Fruit fly (Drosophila melanogaster): ENCODE measurements around the gene Set8.

Set8 gene

dm6 chr3R:14361741-14362232 lies 45.9 kb downstream of the Set8 start, which contains the start of gene Dnaaf5:
Gene Dnaaf5, minus strand, starts transcription at chr3R:14361786.
- peak; percentile 29; the same call in 1 of the 3 replicates for TF ChIP-seq CG4496 (GFP tag; IDR thresholded peaks at IDR 0.05)
- TF ChIP-seq CG8159 (tag; optimal IDR thresholded peaks at IDR 0.05) = no peak
- no peak for TF ChIP-seq EcR (GFP tag; optimal IDR thresholded peaks at IDR 0.05)
- peak; percentile 9 for TF ChIP-seq Pif1A (GFP tag; optimal IDR thresholded peaks at IDR 0.05)
- TF ChIP-seq CG13204 (GFP tag; optimal IDR thresholded peaks at IDR 0.05) = no peak
- no peak for TF ChIP-seq Pif1B (GFP tag; optimal IDR thresholded peaks at IDR 0.05)
- TF ChIP-seq CG9948 (tag; optimal IDR thresholded peaks at IDR 0.05) = no peak
- TF ChIP-seq D1 (tag; optimal IDR thresholded peaks at IDR 0.05) = peak; percentile 20
- TF ChIP-seq CG10348 (GFP tag; IDR thresholded peaks at IDR 0.05) = no peak
- TF ChIP-seq Snoo (tag; optimal IDR thresholded peaks at IDR 0.05) = peak; percentile 17
- no peak for TF ChIP-seq gl (tag; optimal IDR thresholded peaks at IDR 0.05)
- no peak for TF ChIP-seq CG12605 (GFP tag; IDR thresholded peaks at IDR 0.05)
- TF ChIP-seq CG32121 (GFP tag; IDR thresholded peaks at IDR 0.05) = peak; percentile 10; the same call in 1 of the 2 replicates
- no peak for TF ChIP-seq Ets98B (GFP tag; IDR thresholded peaks at IDR 0.05)
- TF ChIP-seq CG17806 (tag; optimal IDR thresholded peaks at IDR 0.05) = no peak
- TF ChIP-seq CG15710 (tag; optimal IDR thresholded peaks at IDR 0.05) = no peak

- TF ChIP-seq CG13204 (GFP tag; optimal IDR thresholded peaks at IDR 0.05) (peak; percentile 73), CG15710 (tag; optimal IDR thresholded peaks at IDR 0.05) (no peak), EcR (GFP tag; optimal IDR thresholded peaks at IDR 0.05) (peak; percentile 64), D1 (tag; optimal IDR thresholded peaks at IDR 0.05) (no peak)
Measured at dm6 chr3R:14363172-14363571, 47.3 kb downstream of the Set8 start.

dm6 chr3R:14364156-14364555 lies 48.3 kb downstream of the Set8 start:
- TF ChIP-seq CG17806 (tag; optimal IDR thresholded peaks at IDR 0.05) = no peak
- TF ChIP-seq CG14655 (GFP tag; optimal IDR thresholded peaks at IDR 0.05) = no peak
- TF ChIP-seq Ets98B (GFP tag; IDR thresholded peaks at IDR 0.05) = no peak
- no peak for TF ChIP-seq rn (GFP tag; IDR thresholded peaks at IDR 0.05)
- no peak for TF ChIP-seq CG4496 (GFP tag; IDR thresholded peaks at IDR 0.05)
- no peak for TF ChIP-seq CG32121 (GFP tag; IDR thresholded peaks at IDR 0.05)
- no peak for TF ChIP-seq CG12605 (GFP tag; IDR thresholded peaks at IDR 0.05)
- TF ChIP-seq CG9948 (tag; optimal IDR thresholded peaks at IDR 0.05) = no peak
- no peak for TF ChIP-seq CG13204 (GFP tag; optimal IDR thresholded peaks at IDR 0.05)
- no peak for TF ChIP-seq CG15710 (tag; optimal IDR thresholded peaks at IDR 0.05)
- no peak for TF ChIP-seq D1 (tag; optimal IDR thresholded peaks at IDR 0.05)
- TF ChIP-seq Snoo (tag; optimal IDR thresholded peaks at IDR 0.05) = no peak
- no peak for TF ChIP-seq CG34367 (tag; optimal IDR thresholded peaks at IDR 0.05)
- no peak for TF ChIP-seq gl (tag; optimal IDR thresholded peaks at IDR 0.05)
- no peak for TF ChIP-seq CG8301 (tag; optimal IDR thresholded peaks at IDR 0.05)
- TF ChIP-seq EcR (GFP tag; optimal IDR thresholded peaks at IDR 0.05) = no peak
- TF ChIP-seq fd96Ca (GFP tag; IDR thresholded peaks at IDR 0.05) = no peak

- TF ChIP-seq D1 (tag; optimal IDR thresholded peaks at IDR 0.05) (no peak), CG32121 (GFP tag; IDR thresholded peaks at IDR 0.05) (no peak), CG15710 (tag; optimal IDR thresholded peaks at IDR 0.05) (no peak), CG10348 (GFP tag; IDR thresholded peaks at IDR 0.05) (no peak), EcR (GFP tag; optimal IDR thresholded peaks at IDR 0.05) (no peak), rn (GFP tag; IDR thresholded peaks at IDR 0.05) (no peak), Ets98B (GFP tag; IDR thresholded peaks at IDR 0.05) (no peak), Pif1B (GFP tag; optimal IDR thresholded peaks at IDR 0.05) (no peak), CG8159 (tag; optimal IDR thresholded peaks at IDR 0.05) (no peak), gl (tag; optimal IDR thresholded peaks at IDR 0.05) (no peak), CG8301 (tag; optimal IDR thresholded peaks at IDR 0.05) (no peak), CG34367 (tag; optimal IDR thresholded peaks at IDR 0.05) (no peak), CG9948 (tag; optimal IDR thresholded peaks at IDR 0.05) (no peak), Snoo (tag; optimal IDR thresholded peaks at IDR 0.05) (no peak), CG13204 (GFP tag; optimal IDR thresholded peaks at IDR 0.05) (no peak), CG14655 (GFP tag; optimal IDR thresholded peaks at IDR 0.05) (no peak)
Measured at dm6 chr3R:14365918-14366317, 50.1 kb downstream of the Set8 start.

- no peak for TF ChIP-seq CG13204 (GFP tag; optimal IDR thresholded peaks at IDR 0.05)
Measured at dm6 chr3R:14366882-14367281, 51.0 kb downstream of the Set8 start.

- TF ChIP-seq EcR (GFP tag; optimal IDR thresholded peaks at IDR 0.05) = no peak
- TF ChIP-seq CG32121 (GFP tag; IDR thresholded peaks at IDR 0.05) = no peak
- TF ChIP-seq CG13204 (GFP tag; optimal IDR thresholded peaks at IDR 0.05) = peak; percentile 34
- 0 out of 2 replicates have a peak, but pooled peaks have one; percentile 43 for TF ChIP-seq CG12605 (GFP tag; IDR thresholded peaks at IDR 0.05)
- no peak for TF ChIP-seq CG15710 (tag; optimal IDR thresholded peaks at IDR 0.05)
- no peak for TF ChIP-seq fd96Ca (GFP tag; IDR thresholded peaks at IDR 0.05)
- TF ChIP-seq gl (tag; optimal IDR thresholded peaks at IDR 0.05) = peak; percentile 6
- TF ChIP-seq Snoo (tag; optimal IDR thresholded peaks at IDR 0.05) = no peak
- 0 out of 3 replicates have a peak, but pooled peaks have one; percentile 31 for TF ChIP-seq CG4496 (GFP tag; IDR thresholded peaks at IDR 0.05)
Measured at dm6 chr3R:14369481-14370198, 53.8 kb downstream of the Set8 start.
